Worm (Caenorhabditis elegans): ENCODE data around the gene C10B5.3.

- TF ChIP-seq snpc-4 (tag; optimal IDR thresholded peaks at IDR 0.05) (no peak), mdt-29 (GFP tag; IDR thresholded peaks at IDR 0.05) (no peak), nhr-77 (tag; optimal IDR thresholded peaks at IDR 0.05) (no peak), ZK546.5 (tag; optimal IDR thresholded peaks at IDR 0.05) (no peak), unc-62 (GFP tag; optimal IDR thresholded peaks at IDR 0.05 in 1 of 2) (peak in 1 of 2 experiments; percentile 80), unc-62 (tag; optimal IDR thresholded peaks at IDR 0.05) (no peak), lin-39 (tag; optimal IDR thresholded peaks at IDR 0.05) (no peak), ztf-11 (tag; optimal IDR thresholded peaks at IDR 0.05) (no peak), nhr-42 (GFP tag; IDR thresholded peaks at IDR 0.05) (no peak)
Observed at ce11 chrV:8609776-8610529, 22.0 kb upstream of the C10B5.3 start.

Data from whole organism, L4 larva.